Worm (Caenorhabditis elegans) whole organism, young adult: ENCODE data around the gene shw-1.
A peak's percentile ranks its signal among the peaks of the same experiment; 100 is the strongest.

Experiments
- B0019.2 ChIP-seq: fragments of 200-800 bp; sonication (Bioruptor generic); conservative IDR thresholded peaks from 2 replicates; pipeline ENCODE4 v1.3.6; 2022; ENCODE audit warnings: missing genetic modification reagents, missing genetic modification characterization, missing compliant biosample characterization
- B0035.1 ChIP-seq: sonication (generic microtip); optimal IDR thresholded peaks from 2 replicates; lab custom pipeline; 2016; ENCODE audit warnings: missing genetic modification characterization, mild to moderate bottlenecking, missing compliant biosample characterization, missing genotype, missing genetic modification reagents
- B0261.1 ChIP-seq: sonication (generic microtip); optimal IDR thresholded peaks from 2 replicates; lab custom pipeline; 2016; ENCODE audit warnings: mild to moderate bottlenecking, missing genetic modification characterization, moderate library complexity, missing compliant biosample characterization
- F23B12.7 ChIP-seq: sonication (generic microtip); optimal IDR thresholded peaks from 2 replicates; lab custom pipeline; 2017; ENCODE audit warnings: missing genetic modification characterization, mild to moderate bottlenecking, missing compliant biosample characterization, antibody characterized with exemption, moderate library complexity; ENCODE audit not compliant: insufficient read depth
- F37B4.10 ChIP-seq: fragments of 200-800 bp; sonication (Bioruptor generic); IDR thresholded peaks from 2 replicates; pipeline ENCODE4 v1.3.6; 2022; ENCODE audit warnings: missing genetic modification characterization, missing compliant biosample characterization
- F49E8.2 ChIP-seq: sonication (generic microtip); optimal IDR thresholded peaks from 3 replicates; lab custom pipeline; 2017; ENCODE audit warnings: missing genetic modification characterization, mild to moderate bottlenecking, missing compliant biosample characterization, antibody characterized with exemption, moderate library complexity; ENCODE audit not compliant: insufficient read depth
- F52B5.7 ChIP-seq: sonication (generic microtip); optimal IDR thresholded peaks from 2 replicates; lab custom pipeline; 2016; ENCODE audit warnings: mild to moderate bottlenecking, missing genetic modification characterization, missing compliant biosample characterization
- F55B11.4 ChIP-seq: sonication (generic microtip); optimal IDR thresholded peaks from 2 replicates; lab custom pipeline; 2016; ENCODE audit warnings: missing compliant biosample characterization, missing genetic modification characterization, borderline replicate concordance; ENCODE audit not compliant: insufficient read depth
- F57A8.1 ChIP-seq: fragments of 200-800 bp; sonication (Bioruptor generic); optimal IDR thresholded peaks from 2 replicates; lab custom pipeline; 2018; ENCODE audit warnings: mild to moderate bottlenecking, missing genetic modification characterization, moderate library complexity, missing compliant biosample characterization
- T26A5.8 ChIP-seq: sonication (generic microtip); optimal IDR thresholded peaks from 2 replicates; lab custom pipeline; 2016; ENCODE audit warnings: missing genetic modification characterization, missing compliant biosample characterization
- Y56A3A.18 ChIP-seq: fragments of 200-800 bp; sonication (Bioruptor generic); IDR thresholded peaks from 2 replicates; pipeline ENCODE4 v1.3.6; 2022; ENCODE audit warnings: missing genetic modification reagents, missing genetic modification characterization, missing compliant biosample characterization
- Y67H2A.10 ChIP-seq: fragments of 200-800 bp; sonication (Bioruptor generic); conservative IDR thresholded peaks from 2 replicates; pipeline ENCODE4 v1.3.6; 2022; ENCODE audit warnings: missing genetic modification reagents, missing genetic modification characterization, missing compliant biosample characterization
- ZK185.1 ChIP-seq: sonication (generic microtip); optimal IDR thresholded peaks from 2 replicates; lab custom pipeline; 2016; ENCODE audit warnings: mild to moderate bottlenecking, missing genetic modification characterization, missing compliant biosample characterization; ENCODE audit not compliant: poor library complexity, severe bottlenecking
- akir-1 ChIP-seq: fragments of 200-800 bp; sonication (Bioruptor generic); optimal IDR thresholded peaks from 2 replicates; lab custom pipeline; 2018; ENCODE audit warnings: mild to moderate bottlenecking, missing genetic modification characterization, moderate library complexity, missing compliant biosample characterization
- attf-5 ChIP-seq: fragments of 200-800 bp; sonication (Bioruptor generic); optimal IDR thresholded peaks from 2 replicates; lab custom pipeline; 2018; ENCODE audit warnings: mild to moderate bottlenecking, missing genetic modification characterization, missing compliant biosample characterization
- cebp-2 ChIP-seq: fragments of 200-800 bp; sonication (Bioruptor generic); IDR thresholded peaks from 2 replicates; pipeline ENCODE4 v1.3.6; 2022; ENCODE audit warnings: missing genetic modification characterization, missing compliant biosample characterization
- ceh-100 ChIP-seq: fragments of 200-800 bp; sonication (Bioruptor generic); IDR thresholded peaks from 2 replicates; pipeline ENCODE4 v1.3.6; 2022; ENCODE audit warnings: missing genetic modification reagents, missing genetic modification characterization, missing compliant biosample characterization
- ceh-40 ChIP-seq: fragments of 200-800 bp; sonication (Bioruptor generic); IDR thresholded peaks from 2 replicates; pipeline ENCODE4 v1.3.6; 2022; ENCODE audit warnings: missing genetic modification characterization, missing compliant biosample characterization
- ceh-58 ChIP-seq: fragments of 200-800 bp; sonication (Bioruptor generic); IDR thresholded peaks from 2 replicates; pipeline ENCODE4 v1.3.6; 2022; ENCODE audit warnings: missing genetic modification characterization, missing compliant biosample characterization
- chd-7 ChIP-seq: sonication (generic microtip); optimal IDR thresholded peaks from 2 replicates; lab custom pipeline; 2016; ENCODE audit warnings: mild to moderate bottlenecking, missing genetic modification characterization, moderate library complexity, missing compliant biosample characterization
- dpff-1 ChIP-seq: sonication (generic microtip); optimal IDR thresholded peaks from 2 replicates; lab custom pipeline; 2017; ENCODE audit warnings: mild to moderate bottlenecking, missing genetic modification characterization, missing compliant biosample characterization
- dpl-1 ChIP-seq: fragments of 150-350 bp; optimal IDR thresholded peaks from 2 replicates; lab custom pipeline; 2014; ENCODE audit warnings: missing biosample characterization, missing genetic modification reagents, missing genetic modification characterization
- egrh-3 ChIP-seq: fragments of 200-800 bp; sonication (Bioruptor generic); IDR thresholded peaks from 2 replicates; pipeline ENCODE4 v1.3.6; 2022; ENCODE audit warnings: missing genetic modification reagents, missing genetic modification characterization, missing compliant biosample characterization
- ekl-4 ChIP-seq: fragments of 200-800 bp; sonication (Bioruptor generic); IDR thresholded peaks from 2 replicates; pipeline ENCODE4 v1.3.6; 2022; ENCODE audit warnings: missing genetic modification reagents, missing genetic modification characterization, missing compliant biosample characterization
- ets-4 ChIP-seq: fragments of 200-800 bp; sonication (Bioruptor generic); optimal IDR thresholded peaks from 2 replicates; lab custom pipeline; 2018; ENCODE audit warnings: mild to moderate bottlenecking, missing genetic modification characterization, missing compliant biosample characterization
- gei-17 ChIP-seq: fragments of 200-800 bp; sonication (Bioruptor generic); optimal IDR thresholded peaks from 2 replicates; lab custom pipeline; 2018; ENCODE audit warnings: mild to moderate bottlenecking, missing genetic modification characterization, missing compliant biosample characterization
- hmg-1.2 ChIP-seq: fragments of 200-800 bp; sonication (Bioruptor generic); IDR thresholded peaks from 2 replicates; pipeline ENCODE4 v1.3.6; 2022; ENCODE audit warnings: missing genetic modification reagents, missing genetic modification characterization, missing compliant biosample characterization
- hmg-20 ChIP-seq: fragments of 200-800 bp; sonication (Bioruptor generic); IDR thresholded peaks from 2 replicates; pipeline ENCODE4 v1.3.6; 2022; ENCODE audit warnings: missing genetic modification reagents, missing genetic modification characterization, missing compliant biosample characterization
- hsf-1 ChIP-seq: fragments of 200-800 bp; sonication (Bioruptor generic); IDR thresholded peaks from 2 replicates; pipeline ENCODE4 v1.3.6; 2022; ENCODE audit warnings: missing genetic modification reagents, missing genetic modification characterization, missing compliant biosample characterization
- let-607 ChIP-seq, 2 experiments: fragments of 200-800 bp in 1 of 2; sonication (Bioruptor generic) in 1 of 2; sonication (generic microtip) in 1 of 2; optimal IDR thresholded peaks; 2 replicates each; lab custom pipeline; 2016 to 2018; ENCODE audit warnings: mild to moderate bottlenecking in 2 of 2, missing compliant biosample characterization in 2 of 2, missing genetic modification characterization in 2 of 2, moderate library complexity in 2 of 2, missing genotype in 1 of 2
- lin-35 ChIP-seq, 3 experiments: fragments of 150-350 bp in 2 of 3; sonication (generic microtip) in 1 of 3; optimal IDR thresholded peaks; 2 replicates each; lab custom pipeline; 2014 to 2018; ENCODE audit warnings: missing biosample characterization in 3 of 3, missing genetic modification characterization in 3 of 3, missing genetic modification reagents in 3 of 3
- lir-1 ChIP-seq: fragments of 200-800 bp; sonication (Bioruptor generic); conservative IDR thresholded peaks from 2 replicates; pipeline ENCODE4 v1.3.6; 2022; ENCODE audit warnings: missing genetic modification reagents, missing genetic modification characterization, missing compliant biosample characterization
- lsl-1 ChIP-seq: fragments of 200-800 bp; sonication (Bioruptor generic); optimal IDR thresholded peaks from 2 replicates; lab custom pipeline; 2018; ENCODE audit warnings: mild to moderate bottlenecking, missing genetic modification characterization, moderate library complexity, missing compliant biosample characterization
- madf-6 ChIP-seq: fragments of 200-800 bp; sonication (Bioruptor generic); IDR thresholded peaks from 2 replicates; pipeline ENCODE4 v1.3.6; 2022; ENCODE audit warnings: missing genetic modification reagents, missing genetic modification characterization, missing compliant biosample characterization
- mcd-1 ChIP-seq: fragments of 200-800 bp; sonication (Bioruptor generic); IDR thresholded peaks from 2 replicates; pipeline ENCODE4 v1.3.6; 2022; ENCODE audit warnings: missing genetic modification reagents, missing genetic modification characterization, missing compliant biosample characterization
- mxl-1 ChIP-seq: sonication (generic microtip); optimal IDR thresholded peaks from 2 replicates; lab custom pipeline; 2016; ENCODE audit warnings: missing genetic modification characterization, missing compliant biosample characterization
- nfya-1 ChIP-seq: sonication (generic microtip); optimal IDR thresholded peaks from 2 replicates; lab custom pipeline; 2017; ENCODE audit warnings: antibody characterized with exemption, missing compliant biosample characterization, missing genetic modification characterization, borderline replicate concordance; ENCODE audit not compliant: insufficient read depth
- nfyb-1 ChIP-seq: fragments of 200-800 bp; sonication (Bioruptor generic); IDR thresholded peaks from 2 replicates; pipeline ENCODE4 v1.3.6; 2022; ENCODE audit warnings: missing genetic modification reagents, missing genetic modification characterization, missing compliant biosample characterization
- nhr-80 ChIP-seq: sonication (generic microtip); optimal IDR thresholded peaks from 2 replicates; lab custom pipeline; 2016; ENCODE audit warnings: missing genetic modification characterization, missing compliant biosample characterization
- sea-2 ChIP-seq: fragments of 200-800 bp; sonication (Bioruptor generic); IDR thresholded peaks from 2 replicates; pipeline ENCODE4 v1.3.6; 2022; ENCODE audit warnings: missing genetic modification characterization, missing compliant biosample characterization
- snpc-3.4 ChIP-seq: sonication (generic microtip); optimal IDR thresholded peaks from 2 replicates; lab custom pipeline; 2017; ENCODE audit warnings: missing genetic modification characterization, mild to moderate bottlenecking, missing compliant biosample characterization, antibody characterized with exemption, moderate library complexity, missing genotype, missing genetic modification reagents
- somi-1 ChIP-seq: fragments of 200-800 bp; sonication (Bioruptor generic); optimal IDR thresholded peaks from 2 replicates; lab custom pipeline; 2018; ENCODE audit warnings: mild to moderate bottlenecking, missing genetic modification characterization, missing compliant biosample characterization
- sptf-2 ChIP-seq: fragments of 200-800 bp; sonication (Bioruptor generic); optimal IDR thresholded peaks from 2 replicates; lab custom pipeline; 2018; ENCODE audit warnings: mild to moderate bottlenecking, missing genetic modification characterization, missing compliant biosample characterization
- unc-62 ChIP-seq: fragments of 150-350 bp; optimal IDR thresholded peaks from 2 replicates; lab custom pipeline; 2014; ENCODE audit warnings: missing biosample characterization, missing genetic modification reagents, missing genetic modification characterization
- ztf-22 ChIP-seq: fragments of 200-800 bp; sonication (Bioruptor generic); optimal IDR thresholded peaks from 2 replicates; lab custom pipeline; 2018; ENCODE audit warnings: mild to moderate bottlenecking, missing genetic modification characterization, moderate library complexity, missing compliant biosample characterization
- ztf-26 ChIP-seq: sonication (generic microtip); optimal IDR thresholded peaks from 2 replicates; lab custom pipeline; 2017; ENCODE audit warnings: missing genetic modification characterization, missing compliant biosample characterization
- ztf-28 ChIP-seq: fragments of 200-800 bp; sonication (Bioruptor generic); IDR thresholded peaks from 2 replicates; pipeline ENCODE4 v1.3.6; 2022; ENCODE audit warnings: missing genetic modification reagents, missing genetic modification characterization, missing compliant biosample characterization
- ztf-6 ChIP-seq: fragments of 200-800 bp; sonication (Bioruptor generic); IDR thresholded peaks from 2 replicates; pipeline ENCODE4 v1.3.6; 2022; ENCODE audit warnings: missing genetic modification reagents, missing genetic modification characterization, missing compliant biosample characterization

The shw-1 gene

DNA sequence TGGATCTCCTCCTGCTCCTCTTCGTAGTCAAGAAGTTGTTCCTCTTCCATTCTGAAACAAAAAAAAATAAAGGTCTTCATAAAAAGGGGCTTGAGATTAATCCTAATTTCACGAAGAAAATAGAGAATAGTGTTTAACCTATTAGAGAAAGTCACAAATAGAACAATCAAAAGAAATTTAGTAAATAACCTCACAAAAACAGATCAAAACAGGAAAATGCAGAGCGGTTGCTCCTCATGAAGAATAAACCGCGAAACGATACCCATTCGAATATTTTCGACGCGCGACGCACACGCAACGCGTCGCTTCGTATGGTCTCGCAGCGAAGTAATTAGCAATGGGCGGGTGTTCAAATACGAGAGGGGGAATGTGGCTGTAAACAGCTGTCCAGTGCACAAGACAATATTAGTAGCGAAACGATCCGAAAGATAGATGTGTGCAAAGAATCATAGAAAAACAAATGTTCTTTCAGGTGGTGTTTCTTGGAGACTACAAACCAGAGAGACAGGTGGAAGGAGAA is 7.6 kb upstream of the shw-1 start, which contains the start of gene hel-1 (continued):
- TF ChIP-seq chd-7 (tag; lab: Kevin White, UChicago) (no peak), hsf-1 (GFP tag; lab: Robert Waterston, UW) (peak; percentile 57; the same call in 1 of the 2 replicates), hmg-20 (GFP tag; lab: Robert Waterston, UW) (no peak), lir-1 (GFP tag; lab: Robert Waterston, UW) (0 out of 2 replicates have a peak, but pooled peaks have one; percentile 26), ekl-4 (GFP tag; lab: Robert Waterston, UW) (peak; percentile 83), F57A8.1 (GFP tag; lab: Kevin White, UChicago) (no peak), ceh-58 (no peak), F52B5.7 (tag; lab: Kevin White, UChicago) (no peak), ztf-6 (GFP tag; lab: Robert Waterston, UW) (no peak), cebp-2 (GFP tag; lab: Robert Waterston, UW) (no peak), lin-35 (GFP tag; optimal IDR thresholded peaks at IDR 0.05; lab: Kevin White, UChicago) (peak in 1 of 3 experiments; percentile 90), akir-1 (GFP tag; lab: Kevin White, UChicago) (no peak), ZK185.1 (peak; percentile 45), B0035.1 (no peak), nhr-80 (no peak), ztf-22 (GFP tag; lab: Kevin White, UChicago) (no peak), dpl-1 (GFP tag; lab: Kevin White, UChicago) (peak; percentile 83), unc-62 (GFP tag; lab: Kevin White, UChicago) (no peak), sea-2 (GFP tag; lab: Robert Waterston, UW) (no peak), ztf-28 (GFP tag; lab: Robert Waterston, UW) (no peak), sptf-2 (GFP tag; lab: Kevin White, UChicago) (no peak), dpff-1 (tag; lab: Kevin White, UChicago) (no peak), snpc-3.4 (tag; lab: Kevin White, UChicago) (peak; percentile 27), B0019.2 (GFP tag; lab: Robert Waterston, UW) (no peak), gei-17 (GFP tag; lab: Kevin White, UChicago) (no peak), somi-1 (GFP tag; lab: Kevin White, UChicago) (no peak), lsl-1 (GFP tag; lab: Kevin White, UChicago) (peak; percentile 51), ztf-26 (tag; lab: Kevin White, UChicago) (no peak), mxl-1 (tag; lab: Kevin White, UChicago) (no peak), nfya-1 (tag; lab: Kevin White, UChicago) (no peak), F23B12.7 (tag; lab: Kevin White, UChicago) (no peak), madf-6 (GFP tag; lab: Robert Waterston, UW) (peak; percentile 90), ets-4 (GFP tag; lab: Kevin White, UChicago) (no peak), hmg-1.2 (GFP tag; lab: Robert Waterston, UW) (peak; percentile 55; the same call in 1 of the 2 replicates), Y56A3A.18 (GFP tag; lab: Robert Waterston, UW) (no peak), egrh-3 (GFP tag; lab: Robert Waterston, UW) (no peak), F37B4.10 (GFP tag; lab: Robert Waterston, UW) (no peak), F49E8.2 (tag; lab: Kevin White, UChicago) (no peak), mcd-1 (GFP tag; lab: Robert Waterston, UW) (no peak), ceh-40 (GFP tag; lab: Robert Waterston, UW) (no peak), let-607 (tag; optimal IDR thresholded peaks at IDR 0.05; lab: Kevin White, UChicago) (no peak), T26A5.8 (no peak), ceh-100 (GFP tag; lab: Robert Waterston, UW) (peak; percentile 37; the same call in 1 of the 2 replicates), B0261.1 (no peak), F55B11.4 (tag; lab: Kevin White, UChicago) (no peak), nfyb-1 (GFP tag; lab: Robert Waterston, UW) (peak; percentile 49; the same call in 1 of the 2 replicates), Y67H2A.10 (GFP tag; lab: Robert Waterston, UW) (0 out of 2 replicates have a peak, but pooled peaks have one; percentile 16), attf-5 (GFP tag; lab: Kevin White, UChicago) (peak; percentile 86)
